Worm (Caenorhabditis elegans) whole organism, late embryonic: Measurements from ENCODE around the gene irld-7.

Experiments
- F13H6.1 ChIP-seq: sonication (generic microtip); optimal IDR thresholded peaks from 2 replicates; lab custom pipeline; 2016; ENCODE audit warnings: missing genetic modification characterization, missing compliant biosample characterization
- ama-1 ChIP-seq: fragments of 150-350 bp; optimal IDR thresholded peaks from 2 replicates; lab custom pipeline; 2014
- che-1 ChIP-seq: sonication (generic microtip); optimal IDR thresholded peaks from 2 replicates; lab custom pipeline; 2016; ENCODE audit warnings: mild to moderate bottlenecking, missing genetic modification characterization, missing compliant biosample characterization
- fkh-10 ChIP-seq: fragments of 150-350 bp; optimal IDR thresholded peaks from 2 replicates; lab custom pipeline; 2014; ENCODE audit warnings: missing biosample characterization, missing genetic modification reagents, missing genetic modification characterization
- hlh-13 ChIP-seq: fragments of 200-800 bp; sonication (Bioruptor generic); optimal IDR thresholded peaks from 2 replicates; lab custom pipeline; 2018; ENCODE audit warnings: mild to moderate bottlenecking, missing genetic modification characterization, missing compliant biosample characterization
- lin-11 ChIP-seq: fragments of 200-800 bp; sonication (Bioruptor generic); optimal IDR thresholded peaks from 2 replicates; lab custom pipeline; 2018; ENCODE audit warnings: mild to moderate bottlenecking, missing genetic modification characterization, missing compliant biosample characterization
- nhr-11 ChIP-seq: fragments of 150-350 bp; optimal IDR thresholded peaks from 2 replicates; lab custom pipeline; 2014; ENCODE audit warnings: missing biosample characterization, missing genetic modification characterization
- nhr-232 ChIP-seq: sonication (generic microtip); optimal IDR thresholded peaks from 2 replicates; lab custom pipeline; 2016; ENCODE audit warnings: missing genetic modification characterization, missing compliant biosample characterization
- rnt-1 ChIP-seq: sonication (generic microtip); optimal IDR thresholded peaks from 2 replicates; lab custom pipeline; 2016; ENCODE audit warnings: missing genetic modification characterization, missing compliant biosample characterization
- sdc-2 ChIP-seq: sonication (generic microtip); optimal IDR thresholded peaks from 2 replicates; lab custom pipeline; 2016; ENCODE audit warnings: missing genotype, missing genetic modification characterization, missing compliant biosample characterization
- tbx-7 ChIP-seq: sonication (generic microtip); optimal IDR thresholded peaks from 2 replicates; lab custom pipeline; 2016; ENCODE audit warnings: missing genotype, missing genetic modification characterization, missing compliant biosample characterization
- unc-55 ChIP-seq: sonication (generic microtip); optimal IDR thresholded peaks from 2 replicates; lab custom pipeline; 2017; ENCODE audit warnings: missing biosample characterization, missing genetic modification reagents, missing genetic modification characterization
- unc-86 ChIP-seq: sonication (generic microtip); optimal IDR thresholded peaks from 2 replicates; lab custom pipeline; 2016; ENCODE audit warnings: missing genetic modification characterization, missing compliant biosample characterization

DNA sequence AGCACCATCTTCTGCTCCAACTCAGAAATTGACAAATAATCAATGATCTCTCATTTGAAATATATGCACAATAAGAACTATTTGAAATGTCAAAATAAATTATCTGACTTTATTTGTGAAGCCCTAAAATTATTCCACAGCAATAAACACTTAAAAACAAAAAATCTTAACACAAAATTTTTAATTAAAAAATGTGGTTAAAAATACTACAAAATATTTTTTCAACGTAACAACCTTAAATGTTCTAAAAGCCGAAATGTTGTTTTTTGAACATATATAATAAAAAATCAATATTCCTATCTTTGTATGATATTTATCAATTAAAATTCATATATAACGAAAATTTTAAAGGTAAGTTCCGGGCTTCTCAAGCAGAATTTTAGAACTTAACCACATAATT lies 9.3 kb downstream of the irld-7 start, which contains the start of gene F38A5.8:
- no peak for TF ChIP-seq nhr-11 (tag; lab: Kevin White, UChicago)
- TF ChIP-seq unc-55 (GFP tag; lab: Kevin White, UChicago) = no peak
- no peak for TF ChIP-seq unc-86 (tag; lab: Kevin White, UChicago)
- no peak for TF ChIP-seq F13H6.1 (tag; lab: Kevin White, UChicago)
- TF ChIP-seq fkh-10 (GFP tag; lab: Kevin White, UChicago) = no peak
- TF ChIP-seq rnt-1 (tag; lab: Kevin White, UChicago) = no peak
- no peak for TF ChIP-seq nhr-232 (tag; lab: Kevin White, UChicago)
- no peak for TF ChIP-seq lin-11
- TF ChIP-seq che-1 = no peak
- no peak for TF ChIP-seq tbx-7
- no peak for TF ChIP-seq hlh-13 (GFP tag; lab: Kevin White, UChicago)
- no peak for TF ChIP-seq ama-1 (lab: Kevin White, UChicago)
- TF ChIP-seq sdc-2 (tag; lab: Kevin White, UChicago) = no peak
